Worm (Caenorhabditis elegans) whole organism, L3 larva: ENCODE results near the gene Y26E6A.2.

Experiments used
- egl-27 ChIP-seq: sonication (generic microtip); optimal IDR thresholded peaks from 4 replicates; lab custom pipeline; 2017; ENCODE audit warnings: missing biosample characterization, missing genetic modification reagents, missing genetic modification characterization
- fkh-10 ChIP-seq: sonication (generic microtip); optimal IDR thresholded peaks from 2 replicates; lab custom pipeline; 2017; ENCODE audit warnings: missing biosample characterization, missing genetic modification reagents, missing genetic modification characterization
- nhr-11 ChIP-seq: fragments of 150-350 bp; optimal IDR thresholded peaks from 2 replicates; lab custom pipeline; 2014; ENCODE audit warnings: missing biosample characterization, missing genetic modification characterization
- snpc-4 ChIP-seq: fragments of 150-350 bp; optimal IDR thresholded peaks from 2 replicates; lab custom pipeline; 2014; ENCODE audit warnings: missing biosample characterization, missing genetic modification characterization
- ztf-11 ChIP-seq: fragments of 150-350 bp; optimal IDR thresholded peaks from 2 replicates; lab custom pipeline; 2014; ENCODE audit warnings: missing biosample characterization, missing genetic modification characterization

DNA sequence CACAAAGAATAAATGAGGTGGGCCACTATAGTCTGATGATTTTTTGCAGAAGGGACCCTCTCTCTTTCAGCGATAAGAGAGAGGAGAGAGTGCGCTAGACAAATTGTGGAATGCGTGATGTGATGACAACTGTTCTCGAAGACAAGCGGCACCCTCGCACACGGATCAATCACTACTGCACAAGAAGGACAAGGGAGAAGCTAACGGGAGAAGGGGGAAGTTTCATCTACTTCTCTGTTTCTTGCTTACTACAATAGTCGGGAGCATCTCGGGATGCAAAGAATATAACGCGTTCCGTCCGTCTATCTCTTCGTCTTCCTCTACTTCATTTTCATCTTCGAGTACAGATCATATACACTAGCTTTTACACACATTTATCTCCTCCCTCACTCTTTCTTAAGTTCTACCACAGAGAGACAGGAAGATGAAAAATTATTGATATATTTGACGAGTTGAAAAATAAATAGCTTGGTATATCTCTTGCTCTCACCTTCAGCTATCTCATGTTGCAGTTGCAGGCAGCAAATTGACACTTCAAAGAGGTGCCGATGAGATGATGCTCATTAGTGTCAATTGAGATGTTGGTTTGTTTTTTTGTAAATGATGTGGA lies 40.8 kb downstream of the Y26E6A.2 start:
- TF ChIP-seq egl-27 (tag; lab: Kevin White, UChicago) (no peak), ztf-11 (tag; lab: Kevin White, UChicago) (no peak), fkh-10 (GFP tag; lab: Kevin White, UChicago) (no peak), nhr-11 (tag; lab: Kevin White, UChicago) (no peak), snpc-4 (tag; lab: Kevin White, UChicago) (no peak)
